Fruit fly (Drosophila melanogaster) whole organism, prepupa: ENCODE results near the gene CG14223.

ENCODE experiments used
- Blimp-1 ChIP-seq: fragments of 200-800 bp; sonication (Bioruptor generic); optimal IDR thresholded peaks from 3 replicates; lab custom pipeline; 2017; ENCODE audit warnings: missing biosample characterization, missing genetic modification characterization, mild to moderate bottlenecking, moderate library complexity, missing genetic modification reagents
- CG10631 ChIP-seq: fragments of 200-800 bp; sonication (Bioruptor generic); optimal IDR thresholded peaks from 2 replicates; lab custom pipeline; 2016; ENCODE audit warnings: missing biosample characterization, missing genetic modification characterization
- CG11902 ChIP-seq: fragments of 200-800 bp; sonication (Bioruptor generic); optimal IDR thresholded peaks from 3 replicates; lab custom pipeline; 2016; ENCODE audit warnings: missing biosample characterization, missing genetic modification characterization
- CG15336 ChIP-seq: fragments of 200-800 bp; sonication (Bioruptor generic); IDR thresholded peaks from 2 replicates; pipeline ENCODE4 v1.3.6; 2022; ENCODE audit warnings: missing biosample characterization, missing genetic modification characterization
- CG1621 ChIP-seq: fragments of 200-800 bp; sonication (Bioruptor generic); optimal IDR thresholded peaks from 3 replicates; lab custom pipeline; 2018; ENCODE audit warnings: missing biosample characterization, mild to moderate bottlenecking, missing genetic modification characterization
- CG16779 ChIP-seq: fragments of 200-800 bp; sonication (Bioruptor generic); optimal IDR thresholded peaks from 3 replicates; lab custom pipeline; 2017; ENCODE audit warnings: missing biosample characterization, mild to moderate bottlenecking, missing genetic modification characterization
- CG3032 ChIP-seq: fragments of 200-800 bp; optimal IDR thresholded peaks from 2 replicates; lab custom pipeline; 2019; ENCODE audit warnings: missing biosample characterization, mild to moderate bottlenecking, missing genetic modification characterization, moderate library complexity
- CG32006 ChIP-seq: fragments of 200-800 bp; sonication (Bioruptor generic); optimal IDR thresholded peaks from 3 replicates; lab custom pipeline; 2017; ENCODE audit warnings: missing biosample characterization, mild to moderate bottlenecking, missing genetic modification characterization
- CG3919 ChIP-seq: fragments of 200-800 bp; sonication (Bioruptor generic); optimal IDR thresholded peaks from 3 replicates; lab custom pipeline; 2016; ENCODE audit warnings: missing biosample characterization, missing genetic modification characterization
- CG6163 ChIP-seq: fragments of 200-800 bp; sonication (Bioruptor generic); IDR thresholded peaks from 3 replicates; pipeline ENCODE4 v1.3.6; 2022; ENCODE audit warnings: missing biosample characterization, missing genetic modification characterization
- CG8119 ChIP-seq: fragments of 200-800 bp; sonication (Bioruptor generic); IDR thresholded peaks from 3 replicates; pipeline ENCODE4 v1.3.6; 2022; ENCODE audit warnings: missing biosample characterization, missing genetic modification characterization
- CG8632 ChIP-seq: fragments of 200-800 bp; sonication (Bioruptor generic); optimal IDR thresholded peaks from 3 replicates; lab custom pipeline; 2016; ENCODE audit warnings: missing biosample characterization, missing genetic modification characterization
- Eip78C ChIP-seq: fragments of 200-800 bp; sonication (Bioruptor generic); peaks from one replicate; lab custom pipeline; 2016; ENCODE audit warnings: missing biosample characterization, missing genetic modification characterization
- Ets21C ChIP-seq: fragments of 200-800 bp; sonication (Bioruptor generic); optimal IDR thresholded peaks from 3 replicates; lab custom pipeline; 2016; ENCODE audit warnings: missing biosample characterization, missing genetic modification characterization
- Hr38 ChIP-seq: sonication (Bioruptor generic); optimal IDR thresholded peaks from 2 replicates; lab custom pipeline; 2016; ENCODE audit warnings: missing biosample characterization, missing genetic modification characterization
- Hr39 ChIP-seq: fragments of 200-800 bp; sonication (Bioruptor generic); optimal IDR thresholded peaks from 2 replicates; lab custom pipeline; 2016; ENCODE audit warnings: missing biosample characterization, missing genetic modification characterization
- Hr4 ChIP-seq: fragments of 200-800 bp; sonication (Bioruptor generic); optimal IDR thresholded peaks from 3 replicates; lab custom pipeline; 2016; ENCODE audit warnings: missing biosample characterization, missing genetic modification characterization
- Lpt ChIP-seq: fragments of 200-800 bp; sonication (Bioruptor generic); optimal IDR thresholded peaks from 3 replicates; lab custom pipeline; 2016; ENCODE audit warnings: missing biosample characterization, missing genetic modification characterization
- Met ChIP-seq: fragments of 200-800 bp; sonication (Bioruptor generic); optimal IDR thresholded peaks from 3 replicates; lab custom pipeline; 2016; ENCODE audit warnings: missing biosample characterization, missing genetic modification characterization
- Smox ChIP-seq: fragments of 200-800 bp; sonication (Bioruptor generic); optimal IDR thresholded peaks from 3 replicates; lab custom pipeline; 2016; ENCODE audit warnings: missing biosample characterization, missing genetic modification characterization
- Sox102F ChIP-seq: fragments of 200-800 bp; sonication (Bioruptor generic); optimal IDR thresholded peaks from 2 replicates; lab custom pipeline; 2016; ENCODE audit warnings: missing biosample characterization, mild to moderate bottlenecking, missing genetic modification characterization
- Sox14 ChIP-seq: fragments of 200-800 bp; sonication (Bioruptor generic); optimal IDR thresholded peaks from 3 replicates; lab custom pipeline; 2016; ENCODE audit warnings: missing biosample characterization, missing genetic modification characterization
- achi ChIP-seq: fragments of 200-800 bp; sonication (Bioruptor generic); optimal IDR thresholded peaks from 3 replicates; lab custom pipeline; 2016; ENCODE audit warnings: missing biosample characterization, missing genetic modification characterization
- acj6 ChIP-seq: fragments of 200-800 bp; sonication (Bioruptor generic); optimal IDR thresholded peaks from 3 replicates; lab custom pipeline; 2016; ENCODE audit warnings: missing biosample characterization, missing genetic modification characterization
- cyc ChIP-seq: fragments of 200-800 bp; sonication (Bioruptor generic); optimal IDR thresholded peaks from 3 replicates; lab custom pipeline; 2016; ENCODE audit warnings: missing biosample characterization, missing genetic modification characterization
- eg ChIP-seq: fragments of 200-800 bp; sonication (Bioruptor generic); IDR thresholded peaks from 3 replicates; pipeline ENCODE4 v1.3.6; 2022; ENCODE audit warnings: missing biosample characterization, missing genetic modification characterization
- esn ChIP-seq: fragments of 200-800 bp; sonication (Bioruptor generic); optimal IDR thresholded peaks from 2 replicates; lab custom pipeline; 2016; ENCODE audit warnings: missing biosample characterization, mild to moderate bottlenecking, missing genetic modification characterization, moderate library complexity
- fd59A ChIP-seq: fragments of 200-800 bp; sonication (Bioruptor generic); optimal IDR thresholded peaks from 2 replicates; lab custom pipeline; 2017; ENCODE audit warnings: missing biosample characterization, mild to moderate bottlenecking, missing genetic modification characterization, missing genetic modification reagents
- fd85E ChIP-seq: fragments of 200-800 bp; sonication (Bioruptor generic); optimal IDR thresholded peaks from 3 replicates; lab custom pipeline; 2016; ENCODE audit warnings: missing biosample characterization, missing genetic modification characterization
- fkh ChIP-seq: fragments of 200-800 bp; sonication (Bioruptor generic); optimal IDR thresholded peaks from 3 replicates; lab custom pipeline; 2017; ENCODE audit warnings: missing biosample characterization, mild to moderate bottlenecking, missing genetic modification characterization, moderate library complexity
- lz ChIP-seq: fragments of 200-800 bp; sonication (Bioruptor generic); optimal IDR thresholded peaks from 3 replicates; lab custom pipeline; 2016; ENCODE audit warnings: missing biosample characterization, missing genetic modification characterization
- net ChIP-seq: fragments of 200-800 bp; sonication (Bioruptor generic); optimal IDR thresholded peaks from 3 replicates; lab custom pipeline; 2016; ENCODE audit warnings: missing biosample characterization, missing genetic modification characterization
- salr ChIP-seq, 2 experiments: fragments of 200-800 bp; sonication (Bioruptor generic); optimal IDR thresholded peaks; 3 replicates each; lab custom pipeline; 2016 to 2018; ENCODE audit warnings: missing biosample characterization in 2 of 2, missing genetic modification characterization in 2 of 2, mild to moderate bottlenecking in 1 of 2
- ss ChIP-seq, 2 experiments: fragments of 200-800 bp; sonication (Bioruptor generic); optimal IDR thresholded peaks; 2 replicates in 1 of 2; 3 replicates in 1 of 2; lab custom pipeline; 2017 to 2018; ENCODE audit warnings: mild to moderate bottlenecking in 2 of 2, missing biosample characterization in 2 of 2, missing genetic modification characterization in 2 of 2, moderate library complexity in 1 of 2
- svp ChIP-seq: fragments of 200-800 bp; sonication (Bioruptor generic); peaks from one replicate; lab custom pipeline; 2016; ENCODE audit warnings: missing biosample characterization, missing genetic modification characterization
- topi ChIP-seq: fragments of 200-800 bp; sonication (Bioruptor generic); optimal IDR thresholded peaks from 3 replicates; lab custom pipeline; 2016; ENCODE audit warnings: missing biosample characterization, missing genetic modification characterization

CG14223 gene

dm6 chrX:19663859-19664728, at the start of gene CG14223, which contains the start of gene Ssu72:
CG14223 (minus strand) TSS chrX:19663971.
Ssu72 (plus strand) TSS chrX:19664561.
- TF ChIP-seq fkh (GFP tag; lab: Kevin White, UChicago) (no peak), Hr4 (GFP tag; lab: Kevin White, UChicago) (peak; percentile 4), CG10631 (GFP tag; lab: Kevin White, UChicago) (peak; percentile 15), acj6 (GFP tag; lab: Kevin White, UChicago) (peak; percentile 14), topi (GFP tag; lab: Kevin White, UChicago) (peak; percentile 9), CG3919 (GFP tag; lab: Kevin White, UChicago) (no peak), Met (GFP tag; lab: Kevin White, UChicago) (peak; percentile 32), CG11902 (no peak), salr (GFP tag; optimal IDR thresholded peaks at IDR 0.05; lab: Kevin White, UChicago) (peak in 1 of 2 experiments; percentile 19), Eip78C (peak; percentile 32), esn (GFP tag; lab: Kevin White, UChicago) (peak; percentile 22)

dm6 chrX:19712898-19713627, 49.3 kb upstream of the CG14223 start, which contains the start of gene meso18E:
meso18E (minus strand) TSS chrX:19713045.
- TF ChIP-seq Smox (GFP tag; lab: Kevin White, UChicago), result no peak
- TF ChIP-seq eg (GFP tag; lab: Robert Waterston, UW), result 0 out of 3 replicates have a peak, but pooled peaks have one; percentile 7
- peak; percentile 79 for TF ChIP-seq svp (GFP tag; lab: Kevin White, UChicago)
- no peak for TF ChIP-seq salr (GFP tag; optimal IDR thresholded peaks at IDR 0.05; lab: Kevin White, UChicago)
- no peak for TF ChIP-seq Lpt (GFP tag; lab: Kevin White, UChicago)
- peak; percentile 40 for TF ChIP-seq Eip78C

- TF ChIP-seq acj6 (GFP tag; lab: Kevin White, UChicago) (no peak), Hr4 (GFP tag; lab: Kevin White, UChicago) (no peak), CG16779 (tag; lab: Kevin White, UChicago) (no peak), Hr38 (no peak)
Observed at dm6 chrX:19711936-19712335, 48.2 kb upstream of the CG14223 start.

- TF ChIP-seq cyc (no peak), CG1621 (tag; lab: Kevin White, UChicago) (peak; percentile 43), salr (GFP tag; optimal IDR thresholded peaks at IDR 0.05; lab: Kevin White, UChicago) (no peak), fkh (GFP tag; lab: Kevin White, UChicago) (no peak), ss (GFP tag; optimal IDR thresholded peaks at IDR 0.05; lab: Kevin White, UChicago) (no peak), Sox14 (GFP tag; lab: Kevin White, UChicago) (peak; percentile 56), Eip78C (peak; percentile 66), Ets21C (GFP tag; lab: Kevin White, UChicago) (no peak), fd85E (GFP tag; lab: Kevin White, UChicago) (no peak), CG11902 (no peak), achi (GFP tag; lab: Kevin White, UChicago) (peak; percentile 12), Blimp-1 (GFP tag; lab: Kevin White, UChicago) (no peak), Hr39 (GFP tag; lab: Kevin White, UChicago) (no peak), esn (GFP tag; lab: Kevin White, UChicago) (peak; percentile 13), CG10631 (GFP tag; lab: Kevin White, UChicago) (no peak), lz (GFP tag; lab: Kevin White, UChicago) (peak; percentile 1)
Observed at dm6 chrX:19704083-19704482, 40.3 kb upstream of the CG14223 start, which contains the start of the genes CG14230 and CG14232. CG14230 (plus strand) TSS chrX:19704176. CG14232 (minus strand) TSS chrX:19704259.

- no peak for TF ChIP-seq Met (GFP tag; lab: Kevin White, UChicago)
- TF ChIP-seq esn (GFP tag; lab: Kevin White, UChicago), result peak; percentile 32
- no peak for TF ChIP-seq Sox14 (GFP tag; lab: Kevin White, UChicago)
- peak; percentile 43; the same call in 1 of the 3 replicates for TF ChIP-seq CG6163
- TF ChIP-seq lz (GFP tag; lab: Kevin White, UChicago), result no peak
- TF ChIP-seq fd85E (GFP tag; lab: Kevin White, UChicago), result no peak
- TF ChIP-seq CG8119 (GFP tag; lab: Robert Waterston, UW), result no peak
- TF ChIP-seq net (GFP tag; lab: Kevin White, UChicago), result no peak
- no peak for TF ChIP-seq CG8632 (GFP tag; lab: Kevin White, UChicago)
- TF ChIP-seq Eip78C, result peak; percentile 67
- TF ChIP-seq Sox102F (GFP tag; lab: Kevin White, UChicago), result no peak
- TF ChIP-seq svp (GFP tag; lab: Kevin White, UChicago), result no peak
- TF ChIP-seq achi (GFP tag; lab: Kevin White, UChicago), result peak; percentile 21
- TF ChIP-seq CG32006 (GFP tag; lab: Kevin White, UChicago), result no peak
- TF ChIP-seq CG3032 (tag; lab: Kevin White, UChicago), result peak; percentile 20
- TF ChIP-seq CG15336 (GFP tag; lab: Robert Waterston, UW), result no peak
- no peak for TF ChIP-seq fd59A (GFP tag; lab: Kevin White, UChicago)
Observed at dm6 chrX:19701611-19702010, 37.8 kb upstream of the CG14223 start, which contains the start of gene Tcs4. Tcs4 (minus strand) TSS chrX:19701755.
